Fruit fly (Drosophila melanogaster): ENCODE data around the gene CG4360.

Gene CG4360

dm6 chr3R:20283531-20284139, 44.2 kb downstream of the CG4360 start:
- no peak for TF ChIP-seq CG17801 (GFP tag; optimal IDR thresholded peaks at IDR 0.05; ENCODE audit: partially characterized antibody)

- no peak for TF ChIP-seq CG17801 (GFP tag; optimal IDR thresholded peaks at IDR 0.05; ENCODE audit: partially characterized antibody)
Observed at dm6 chr3R:20282769-20283530, 44.9 kb downstream of the CG4360 start.

DNA sequence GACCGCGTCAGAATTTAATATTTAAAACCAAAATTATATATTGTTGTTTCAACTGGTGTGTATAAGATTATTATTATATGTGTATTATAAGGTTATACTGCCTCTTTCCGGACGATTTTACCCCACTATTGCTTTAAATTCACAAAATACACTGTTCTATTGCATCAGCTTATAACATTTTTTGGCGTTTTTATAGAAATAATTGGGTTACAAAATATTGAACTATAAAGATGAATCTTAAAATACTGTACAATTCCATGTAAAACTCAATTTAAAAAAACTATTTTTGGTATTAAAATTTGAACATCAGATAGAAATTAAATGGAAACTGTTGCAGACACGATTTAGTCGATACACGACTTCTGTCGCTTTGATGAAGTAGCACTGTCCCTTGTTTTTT, 45.7 kb downstream of the CG4360 start:
- TF ChIP-seq CG17801 (GFP tag; optimal IDR thresholded peaks at IDR 0.05; ENCODE audit: partially characterized antibody) = no peak

- TF ChIP-seq CG17801 (GFP tag; optimal IDR thresholded peaks at IDR 0.05; ENCODE audit: partially characterized antibody) = no peak
Observed at dm6 chr3R:20280518-20280981, 47.3 kb downstream of the CG4360 start.

DNA sequence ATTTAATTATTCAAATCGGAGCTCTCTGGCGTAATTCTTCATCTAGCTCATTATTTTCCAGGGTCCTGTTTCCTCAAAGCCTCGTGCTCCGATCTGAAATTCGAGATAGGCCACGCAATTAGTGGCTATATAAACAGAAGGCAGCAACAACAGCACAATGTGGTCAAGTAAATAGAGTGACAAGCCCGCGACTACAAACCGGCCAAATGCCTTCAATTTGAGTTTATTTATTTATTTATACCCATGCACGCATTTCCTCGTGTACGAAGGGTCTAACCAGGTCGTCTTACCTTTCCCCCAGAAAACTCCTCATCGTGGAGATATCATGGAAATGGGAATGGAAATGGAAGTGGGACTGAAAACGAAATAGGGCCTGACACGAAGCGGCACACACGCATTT, 51.0 kb downstream of the CG4360 start:
- TF ChIP-seq CG17801 (GFP tag; optimal IDR thresholded peaks at IDR 0.05; ENCODE audit: partially characterized antibody) = no peak

DNA sequence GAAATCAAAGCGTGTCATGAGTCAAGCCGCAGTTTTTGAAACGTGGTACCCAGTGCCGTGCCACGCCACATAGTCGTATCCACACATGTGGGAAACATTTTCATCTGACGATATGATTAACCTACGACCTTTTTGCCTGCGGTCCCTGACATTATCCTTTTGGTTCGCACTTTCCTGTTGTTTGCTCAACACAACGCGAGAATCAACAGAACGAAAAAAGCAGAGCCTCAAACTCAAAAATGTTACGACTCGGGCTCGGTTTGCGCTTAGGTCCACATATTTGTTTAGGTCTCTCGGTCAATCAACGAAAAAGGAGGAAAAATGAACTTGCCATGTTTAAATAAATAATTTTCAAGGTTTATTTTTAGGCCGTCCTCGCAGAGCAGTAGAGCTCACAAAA, 51.8 kb downstream of the CG4360 start:
- no peak for TF ChIP-seq CG17801 (GFP tag; optimal IDR thresholded peaks at IDR 0.05; ENCODE audit: partially characterized antibody)

- TF ChIP-seq CG17801 (GFP tag; optimal IDR thresholded peaks at IDR 0.05; ENCODE audit: partially characterized antibody) = peak; percentile 62
Observed at dm6 chr3R:20274521-20275294, 53.1 kb downstream of the CG4360 start.

Data from ovary, adult (tissue).